Worm (Caenorhabditis elegans): ENCODE results near the gene puf-12.

The puf-12 gene

DNA sequence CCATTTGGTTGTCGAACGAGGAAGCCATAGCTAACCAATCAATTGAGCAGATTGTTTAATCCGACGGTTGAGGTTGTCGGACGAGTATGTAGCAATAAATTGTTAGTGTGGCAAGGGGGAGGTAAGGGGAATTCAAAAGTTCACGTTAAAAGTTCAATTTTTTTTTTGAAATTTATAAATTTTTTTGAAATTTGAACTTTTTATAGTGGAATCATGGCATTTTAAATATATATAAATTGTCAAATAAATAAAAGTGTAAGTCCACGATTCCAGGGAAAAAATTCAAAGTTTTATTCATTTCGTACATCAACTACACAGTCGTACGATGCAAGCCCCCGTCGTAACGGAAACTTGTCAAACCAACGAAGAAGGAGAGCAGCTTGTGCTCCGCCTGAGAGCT lies 8.3 kb downstream of the puf-12 start, which contains the start of the genes ZK945.7 and ZK945.8:
ZK945.7 (minus strand) TSS at position 101 of the 400 bp plus-strand sequence.
ZK945.8 (plus strand) TSS at position 275 of the 400 bp plus-strand sequence.
- TF ChIP-seq lin-32 (GFP tag; optimal IDR thresholded peaks at IDR 0.05) (no peak), unc-39 (tag; optimal IDR thresholded peaks at IDR 0.05) (no peak), ceh-83 (GFP tag; optimal IDR thresholded peaks at IDR 0.05) (no peak), lsy-2 (tag; optimal IDR thresholded peaks at IDR 0.05) (no peak), lin-13 (tag; optimal IDR thresholded peaks at IDR 0.05) (no peak), elt-1 (tag; optimal IDR thresholded peaks at IDR 0.05; ENCODE audit: borderline replicate concordance, insufficient read depth) (no peak), drap-1 (GFP tag; optimal IDR thresholded peaks at IDR 0.05) (no peak), snpc-4 (tag; optimal IDR thresholded peaks at IDR 0.05) (no peak), ztf-11 (tag; optimal IDR thresholded peaks at IDR 0.05) (no peak), unc-62 (GFP tag; optimal IDR thresholded peaks at IDR 0.05) (no peak), mep-1 (tag; optimal IDR thresholded peaks at IDR 0.05) (no peak)

DNA sequence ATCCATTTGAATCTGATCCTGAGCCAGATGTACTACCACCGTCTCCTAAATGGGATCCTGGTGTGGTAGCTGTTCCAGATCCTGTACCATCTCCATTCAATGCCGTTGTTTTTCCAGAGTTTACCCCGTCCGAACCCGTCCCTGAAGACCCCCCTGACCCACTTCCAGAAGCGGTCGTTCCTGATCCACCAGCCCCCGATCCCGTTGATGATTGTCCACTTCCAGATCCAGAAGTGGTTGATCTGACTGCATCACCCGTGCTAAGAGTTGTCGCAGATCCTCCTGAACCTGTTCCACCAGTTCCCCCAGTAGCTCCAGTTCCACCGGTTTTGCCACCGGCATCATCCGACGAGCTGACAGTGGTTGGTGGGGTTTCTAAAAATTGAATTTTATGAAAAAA lies 16.6 kb downstream of the puf-12 start:
- TF ChIP-seq ham-2 (GFP tag; optimal IDR thresholded peaks at IDR 0.05) (no peak), cnd-1 (tag; optimal IDR thresholded peaks at IDR 0.05) (no peak), lin-13 (tag; optimal IDR thresholded peaks at IDR 0.05) (no peak), snpc-4 (tag; optimal IDR thresholded peaks at IDR 0.05) (no peak), mab-5 (tag; optimal IDR thresholded peaks at IDR 0.05) (no peak), sptf-1 (tag; optimal IDR thresholded peaks at IDR 0.05) (no peak), M03D4.4 (tag; optimal IDR thresholded peaks at IDR 0.05) (no peak), pha-4 (tag; optimal IDR thresholded peaks at IDR 0.05) (no peak), tbx-8 (GFP tag; optimal IDR thresholded peaks at IDR 0.05) (no peak), unc-120 (tag; optimal IDR thresholded peaks at IDR 0.05; ENCODE audit: poor library complexity, severe bottlenecking) (no peak), unc-62 (GFP tag; optimal IDR thresholded peaks at IDR 0.05) (no peak), nhr-12 (tag; optimal IDR thresholded peaks at IDR 0.05) (no peak), nhr-2 (tag; optimal IDR thresholded peaks at IDR 0.05) (no peak), mep-1 (tag; optimal IDR thresholded peaks at IDR 0.05) (no peak)

ce11 chrII:10121725-10122124 lies 21.6 kb downstream of the puf-12 start, which contains the start of gene lov-1:
Gene lov-1 (minus strand): TSS chrII:10121825.
- TF ChIP-seq mab-5 (tag; optimal IDR thresholded peaks at IDR 0.05) (no peak), flh-1 (GFP tag; optimal IDR thresholded peaks at IDR 0.05) (no peak), tbx-8 (GFP tag; optimal IDR thresholded peaks at IDR 0.05) (no peak), mls-2 (tag; optimal IDR thresholded peaks at IDR 0.05) (no peak), unc-120 (tag; optimal IDR thresholded peaks at IDR 0.05; ENCODE audit: poor library complexity, severe bottlenecking) (no peak), M03D4.4 (tag; optimal IDR thresholded peaks at IDR 0.05) (no peak), unc-62 (GFP tag; optimal IDR thresholded peaks at IDR 0.05) (no peak), unc-39 (tag; optimal IDR thresholded peaks at IDR 0.05) (no peak), bed-3 (GFP tag; optimal IDR thresholded peaks at IDR 0.05) (no peak), lsy-2 (tag; optimal IDR thresholded peaks at IDR 0.05) (no peak), nhr-76 (tag; optimal IDR thresholded peaks at IDR 0.05) (no peak), lin-13 (tag; optimal IDR thresholded peaks at IDR 0.05) (no peak)

DNA sequence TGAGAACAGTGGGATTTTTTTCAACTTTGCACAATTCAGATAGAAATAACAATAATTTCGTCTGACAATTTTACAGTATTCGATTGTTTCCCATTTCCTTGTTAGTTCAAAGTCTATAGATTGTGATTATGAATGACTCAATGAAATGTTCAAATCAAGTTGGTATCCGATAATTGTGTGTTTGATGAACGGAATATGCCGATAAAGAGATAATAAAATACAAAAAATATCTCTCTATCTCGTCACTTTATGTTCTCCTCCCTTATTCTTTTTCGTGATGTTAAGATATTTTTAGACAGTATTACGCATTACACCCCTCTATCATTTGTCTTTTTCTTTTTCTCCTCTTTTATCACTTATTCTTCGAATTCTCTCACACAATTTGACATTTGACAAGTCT lies 22.4 kb downstream of the puf-12 start, which contains the start of gene F27E5.7:
F27E5.7 (plus strand) TSS at position 301 of the 400 bp plus-strand sequence.
- TF ChIP-seq ztf-11 (tag; optimal IDR thresholded peaks at IDR 0.05), result no peak
- no peak for TF ChIP-seq ceh-83 (GFP tag; optimal IDR thresholded peaks at IDR 0.05)
- TF ChIP-seq flh-1 (GFP tag; optimal IDR thresholded peaks at IDR 0.05), result no peak
- no peak for TF ChIP-seq nhr-76 (tag; optimal IDR thresholded peaks at IDR 0.05)
- TF ChIP-seq tbx-8 (GFP tag; optimal IDR thresholded peaks at IDR 0.05), result no peak
- no peak for TF ChIP-seq zip-8 (tag; optimal IDR thresholded peaks at IDR 0.05)
- TF ChIP-seq sptf-1 (tag; optimal IDR thresholded peaks at IDR 0.05), result no peak
- no peak for TF ChIP-seq mab-5 (tag; optimal IDR thresholded peaks at IDR 0.05)
- TF ChIP-seq nhr-237 (tag; optimal IDR thresholded peaks at IDR 0.05), result no peak
- no peak for TF ChIP-seq M03D4.4 (tag; optimal IDR thresholded peaks at IDR 0.05)
- no peak for TF ChIP-seq sem-2 (GFP tag; optimal IDR thresholded peaks at IDR 0.05)
- no peak for TF ChIP-seq hlh-1 (tag; optimal IDR thresholded peaks at IDR 0.05)
- TF ChIP-seq lin-13 (tag; optimal IDR thresholded peaks at IDR 0.05), result no peak
- TF ChIP-seq ham-2 (GFP tag; optimal IDR thresholded peaks at IDR 0.05), result no peak
- TF ChIP-seq ces-1 (GFP tag; optimal IDR thresholded peaks at IDR 0.05), result no peak
- TF ChIP-seq unc-39 (tag; optimal IDR thresholded peaks at IDR 0.05), result no peak
- no peak for TF ChIP-seq nhr-12 (tag; optimal IDR thresholded peaks at IDR 0.05)
- no peak for TF ChIP-seq ceh-43 (GFP tag; optimal IDR thresholded peaks at IDR 0.05)
- TF ChIP-seq elt-1 (tag; optimal IDR thresholded peaks at IDR 0.05; ENCODE audit: borderline replicate concordance, insufficient read depth), result no peak
